Fruit fly (Drosophila melanogaster) whole organism, prepupa: ENCODE results near the gene Rbfox1.

ENCODE experiments used
- Blimp-1 ChIP-seq: fragments of 200-800 bp; sonication (Bioruptor generic); optimal IDR thresholded peaks from 3 replicates; lab custom pipeline; 2017; ENCODE audit warnings: missing biosample characterization, missing genetic modification characterization, mild to moderate bottlenecking, moderate library complexity, missing genetic modification reagents
- CG10631 ChIP-seq: fragments of 200-800 bp; sonication (Bioruptor generic); optimal IDR thresholded peaks from 2 replicates; lab custom pipeline; 2016; ENCODE audit warnings: missing biosample characterization, missing genetic modification characterization
- CG10669 ChIP-seq: fragments of 200-800 bp; sonication (Bioruptor generic); optimal IDR thresholded peaks from 3 replicates; lab custom pipeline; 2018; ENCODE audit warnings: missing biosample characterization, mild to moderate bottlenecking, missing genetic modification characterization, moderate library complexity
- CG11902 ChIP-seq: fragments of 200-800 bp; sonication (Bioruptor generic); optimal IDR thresholded peaks from 3 replicates; lab custom pipeline; 2016; ENCODE audit warnings: missing biosample characterization, missing genetic modification characterization
- CG1621 ChIP-seq: fragments of 200-800 bp; sonication (Bioruptor generic); optimal IDR thresholded peaks from 3 replicates; lab custom pipeline; 2018; ENCODE audit warnings: missing biosample characterization, mild to moderate bottlenecking, missing genetic modification characterization
- CG16779 ChIP-seq: fragments of 200-800 bp; sonication (Bioruptor generic); optimal IDR thresholded peaks from 3 replicates; lab custom pipeline; 2017; ENCODE audit warnings: missing biosample characterization, mild to moderate bottlenecking, missing genetic modification characterization
- CG3032 ChIP-seq: fragments of 200-800 bp; optimal IDR thresholded peaks from 2 replicates; lab custom pipeline; 2019; ENCODE audit warnings: missing biosample characterization, mild to moderate bottlenecking, missing genetic modification characterization, moderate library complexity
- CG31627 ChIP-seq: fragments of 200-800 bp; sonication (Bioruptor generic); optimal IDR thresholded peaks from 3 replicates; lab custom pipeline; 2016; ENCODE audit warnings: missing biosample characterization, missing genetic modification characterization
- CG32006 ChIP-seq: fragments of 200-800 bp; sonication (Bioruptor generic); optimal IDR thresholded peaks from 3 replicates; lab custom pipeline; 2017; ENCODE audit warnings: missing biosample characterization, mild to moderate bottlenecking, missing genetic modification characterization
- CG3919 ChIP-seq: fragments of 200-800 bp; sonication (Bioruptor generic); optimal IDR thresholded peaks from 3 replicates; lab custom pipeline; 2016; ENCODE audit warnings: missing biosample characterization, missing genetic modification characterization
- CG6163 ChIP-seq: fragments of 200-800 bp; sonication (Bioruptor generic); IDR thresholded peaks from 3 replicates; pipeline ENCODE4 v1.3.6; 2022; ENCODE audit warnings: missing biosample characterization, missing genetic modification characterization
- CG6808 ChIP-seq: fragments of 200-800 bp; sonication (Bioruptor generic); optimal IDR thresholded peaks from 3 replicates; lab custom pipeline; 2017; ENCODE audit warnings: missing biosample characterization, missing genetic modification characterization, mild to moderate bottlenecking, moderate library complexity, missing genetic modification reagents
- CG6854 ChIP-seq: fragments of 200-800 bp; sonication (Bioruptor generic); optimal IDR thresholded peaks from 2 replicates; lab custom pipeline; 2017; ENCODE audit warnings: missing biosample characterization, mild to moderate bottlenecking, missing genetic modification characterization
- CG8119 ChIP-seq: fragments of 200-800 bp; sonication (Bioruptor generic); IDR thresholded peaks from 3 replicates; pipeline ENCODE4 v1.3.6; 2022; ENCODE audit warnings: missing biosample characterization, missing genetic modification characterization
- CG8632 ChIP-seq: fragments of 200-800 bp; sonication (Bioruptor generic); optimal IDR thresholded peaks from 3 replicates; lab custom pipeline; 2016; ENCODE audit warnings: missing biosample characterization, missing genetic modification characterization
- Eip78C ChIP-seq: fragments of 200-800 bp; sonication (Bioruptor generic); peaks from one replicate; lab custom pipeline; 2016; ENCODE audit warnings: missing biosample characterization, missing genetic modification characterization
- Ets21C ChIP-seq: fragments of 200-800 bp; sonication (Bioruptor generic); optimal IDR thresholded peaks from 3 replicates; lab custom pipeline; 2016; ENCODE audit warnings: missing biosample characterization, missing genetic modification characterization
- Ets96B ChIP-seq: fragments of 200-800 bp; optimal IDR thresholded peaks from 2 replicates; lab custom pipeline; 2019; ENCODE audit warnings: missing biosample characterization, mild to moderate bottlenecking, missing genetic modification characterization, moderate library complexity
- Hr39 ChIP-seq: fragments of 200-800 bp; sonication (Bioruptor generic); optimal IDR thresholded peaks from 2 replicates; lab custom pipeline; 2016; ENCODE audit warnings: missing biosample characterization, missing genetic modification characterization
- Hr4 ChIP-seq: fragments of 200-800 bp; sonication (Bioruptor generic); optimal IDR thresholded peaks from 3 replicates; lab custom pipeline; 2016; ENCODE audit warnings: missing biosample characterization, missing genetic modification characterization
- Met ChIP-seq: fragments of 200-800 bp; sonication (Bioruptor generic); optimal IDR thresholded peaks from 3 replicates; lab custom pipeline; 2016; ENCODE audit warnings: missing biosample characterization, missing genetic modification characterization
- OdsH ChIP-seq: fragments of 200-800 bp; sonication (Bioruptor generic); optimal IDR thresholded peaks from 3 replicates; lab custom pipeline; 2016; ENCODE audit warnings: missing biosample characterization, missing genetic modification characterization
- Smox ChIP-seq: fragments of 200-800 bp; sonication (Bioruptor generic); optimal IDR thresholded peaks from 3 replicates; lab custom pipeline; 2016; ENCODE audit warnings: missing biosample characterization, missing genetic modification characterization
- Sox102F ChIP-seq: fragments of 200-800 bp; sonication (Bioruptor generic); optimal IDR thresholded peaks from 2 replicates; lab custom pipeline; 2016; ENCODE audit warnings: missing biosample characterization, mild to moderate bottlenecking, missing genetic modification characterization
- Sox15 ChIP-seq: fragments of 200-800 bp; sonication (Bioruptor generic); optimal IDR thresholded peaks from 3 replicates; lab custom pipeline; 2016; ENCODE audit warnings: missing biosample characterization, missing genetic modification characterization
- achi ChIP-seq: fragments of 200-800 bp; sonication (Bioruptor generic); optimal IDR thresholded peaks from 3 replicates; lab custom pipeline; 2016; ENCODE audit warnings: missing biosample characterization, missing genetic modification characterization
- acj6 ChIP-seq: fragments of 200-800 bp; sonication (Bioruptor generic); optimal IDR thresholded peaks from 3 replicates; lab custom pipeline; 2016; ENCODE audit warnings: missing biosample characterization, missing genetic modification characterization
- cyc ChIP-seq: fragments of 200-800 bp; sonication (Bioruptor generic); optimal IDR thresholded peaks from 3 replicates; lab custom pipeline; 2016; ENCODE audit warnings: missing biosample characterization, missing genetic modification characterization
- dac ChIP-seq: fragments of 200-800 bp; sonication (Bioruptor generic); optimal IDR thresholded peaks from 2 replicates; lab custom pipeline; 2017; ENCODE audit warnings: missing biosample characterization, mild to moderate bottlenecking, missing genetic modification characterization
- dsx ChIP-seq: fragments of 200-800 bp; optimal IDR thresholded peaks from 3 replicates; lab custom pipeline; 2019; ENCODE audit warnings: missing biosample characterization, mild to moderate bottlenecking, missing genetic modification characterization, moderate library complexity; ENCODE audit not compliant: poor library complexity, severe bottlenecking
- eg ChIP-seq: fragments of 200-800 bp; sonication (Bioruptor generic); IDR thresholded peaks from 3 replicates; pipeline ENCODE4 v1.3.6; 2022; ENCODE audit warnings: missing biosample characterization, missing genetic modification characterization
- esn ChIP-seq: fragments of 200-800 bp; sonication (Bioruptor generic); optimal IDR thresholded peaks from 2 replicates; lab custom pipeline; 2016; ENCODE audit warnings: missing biosample characterization, mild to moderate bottlenecking, missing genetic modification characterization, moderate library complexity
- fd59A ChIP-seq: fragments of 200-800 bp; sonication (Bioruptor generic); optimal IDR thresholded peaks from 2 replicates; lab custom pipeline; 2017; ENCODE audit warnings: missing biosample characterization, mild to moderate bottlenecking, missing genetic modification characterization, missing genetic modification reagents
- fkh ChIP-seq: fragments of 200-800 bp; sonication (Bioruptor generic); optimal IDR thresholded peaks from 3 replicates; lab custom pipeline; 2017; ENCODE audit warnings: missing biosample characterization, mild to moderate bottlenecking, missing genetic modification characterization, moderate library complexity
- lz ChIP-seq: fragments of 200-800 bp; sonication (Bioruptor generic); optimal IDR thresholded peaks from 3 replicates; lab custom pipeline; 2016; ENCODE audit warnings: missing biosample characterization, missing genetic modification characterization
- net ChIP-seq: fragments of 200-800 bp; sonication (Bioruptor generic); optimal IDR thresholded peaks from 3 replicates; lab custom pipeline; 2016; ENCODE audit warnings: missing biosample characterization, missing genetic modification characterization
- salr ChIP-seq, 2 experiments: fragments of 200-800 bp; sonication (Bioruptor generic); optimal IDR thresholded peaks; 3 replicates each; lab custom pipeline; 2016 to 2018; ENCODE audit warnings: missing biosample characterization in 2 of 2, missing genetic modification characterization in 2 of 2, mild to moderate bottlenecking in 1 of 2
- spab ChIP-seq: fragments of 200-800 bp; sonication (Bioruptor generic); optimal IDR thresholded peaks from 2 replicates; lab custom pipeline; 2017; ENCODE audit warnings: missing biosample characterization, mild to moderate bottlenecking, missing genetic modification characterization, missing genetic modification reagents
- ss ChIP-seq, 2 experiments: fragments of 200-800 bp; sonication (Bioruptor generic); optimal IDR thresholded peaks; 2 replicates in 1 of 2; 3 replicates in 1 of 2; lab custom pipeline; 2017 to 2018; ENCODE audit warnings: mild to moderate bottlenecking in 2 of 2, missing biosample characterization in 2 of 2, missing genetic modification characterization in 2 of 2, moderate library complexity in 1 of 2
- svp ChIP-seq: fragments of 200-800 bp; sonication (Bioruptor generic); peaks from one replicate; lab custom pipeline; 2016; ENCODE audit warnings: missing biosample characterization, missing genetic modification characterization
- topi ChIP-seq: fragments of 200-800 bp; sonication (Bioruptor generic); optimal IDR thresholded peaks from 3 replicates; lab custom pipeline; 2016; ENCODE audit warnings: missing biosample characterization, missing genetic modification characterization
- vri ChIP-seq: fragments of 200-800 bp; sonication (Bioruptor generic); optimal IDR thresholded peaks from 3 replicates; lab custom pipeline; 2016; ENCODE audit warnings: missing biosample characterization, mild to moderate bottlenecking, missing genetic modification characterization

Rbfox1 gene

dm6 chr3L:10515785-10516706 lies 34.8 kb downstream of the Rbfox1 start:
- peak; percentile 91 for TF ChIP-seq Blimp-1
- TF ChIP-seq Sox102F (GFP tag; lab: Kevin White, UChicago): peak; percentile 19
- no peak for TF ChIP-seq fd59A
- peak; percentile 23 for TF ChIP-seq CG16779 (tag; lab: Kevin White, UChicago)
- peak; percentile 64 for TF ChIP-seq eg (GFP tag; lab: Robert Waterston, UW)
- no peak for TF ChIP-seq net (GFP tag; lab: Kevin White, UChicago)
- peak; percentile 76 for TF ChIP-seq svp (GFP tag; lab: Kevin White, UChicago)
- TF ChIP-seq salr (GFP tag; optimal IDR thresholded peaks at IDR 0.05; lab: Kevin White, UChicago): no peak
- peak; percentile 11 for TF ChIP-seq Ets96B (tag; lab: Kevin White, UChicago)
- peak; percentile 11 for TF ChIP-seq CG6854
- TF ChIP-seq dsx: peak; percentile 9
- TF ChIP-seq Met (GFP tag; lab: Kevin White, UChicago): no peak
- peak; percentile 28 for TF ChIP-seq CG3919 (GFP tag; lab: Kevin White, UChicago)
- TF ChIP-seq dac (GFP tag; lab: Kevin White, UChicago): no peak
- peak; percentile 75 for TF ChIP-seq CG6163 (GFP tag; lab: Robert Waterston, UW)
- peak; percentile 43 for TF ChIP-seq CG1621 (tag; lab: Kevin White, UChicago)
- peak; percentile 20 for TF ChIP-seq CG32006 (GFP tag; lab: Kevin White, UChicago)
- TF ChIP-seq ss (GFP tag; optimal IDR thresholded peaks at IDR 0.05; lab: Kevin White, UChicago): peak in 1 of 2 experiments; percentile 17
- peak; percentile 17 for TF ChIP-seq fkh (GFP tag; lab: Kevin White, UChicago)
- TF ChIP-seq CG8632 (GFP tag; lab: Kevin White, UChicago): no peak
- TF ChIP-seq CG10669 (GFP tag; lab: Kevin White, UChicago): no peak
- no peak for TF ChIP-seq Sox15 (GFP tag; lab: Kevin White, UChicago)
- TF ChIP-seq lz (GFP tag; lab: Kevin White, UChicago): no peak
- peak; percentile 71 for TF ChIP-seq Eip78C (GFP tag; lab: Kevin White, UChicago)
- TF ChIP-seq CG11902 (GFP tag; lab: Kevin White, UChicago): no peak

- TF ChIP-seq Smox (GFP tag; lab: Kevin White, UChicago) (no peak), Sox102F (GFP tag; lab: Kevin White, UChicago) (no peak), achi (GFP tag; lab: Kevin White, UChicago) (peak; percentile 17), CG11902 (GFP tag; lab: Kevin White, UChicago) (peak; percentile 40), esn (GFP tag; lab: Kevin White, UChicago) (peak; percentile 46), Eip78C (GFP tag; lab: Kevin White, UChicago) (peak; percentile 72), spab (GFP tag; lab: Kevin White, UChicago) (peak; percentile 24), lz (GFP tag; lab: Kevin White, UChicago) (peak; percentile 24), CG6163 (GFP tag; lab: Robert Waterston, UW) (no peak; the same call in 2 of the 3 replicates), CG6808 (GFP tag; lab: Kevin White, UChicago) (peak; percentile 9), fd59A (peak; percentile 32), topi (GFP tag; lab: Kevin White, UChicago) (peak; percentile 29), Ets21C (GFP tag; lab: Kevin White, UChicago) (no peak), CG3032 (tag; lab: Kevin White, UChicago) (peak; percentile 13), acj6 (peak; percentile 38), vri (GFP tag; lab: Kevin White, UChicago) (no peak), CG10631 (GFP tag; lab: Kevin White, UChicago) (peak; percentile 30), Sox15 (GFP tag; lab: Kevin White, UChicago) (peak; percentile 9), CG31627 (GFP tag; lab: Kevin White, UChicago) (peak; percentile 29), CG16779 (tag; lab: Kevin White, UChicago) (no peak), svp (GFP tag; lab: Kevin White, UChicago) (peak; percentile 82), CG8119 (GFP tag; lab: Robert Waterston, UW) (no peak), CG32006 (GFP tag; lab: Kevin White, UChicago) (peak; percentile 48), Hr39 (GFP tag; lab: Kevin White, UChicago) (peak; percentile 42), Hr4 (GFP tag; lab: Kevin White, UChicago) (peak; percentile 6), dsx (no peak), cyc (peak; percentile 2), OdsH (GFP tag; lab: Kevin White, UChicago) (peak; percentile 19), Met (GFP tag; lab: Kevin White, UChicago) (peak; percentile 24)
These were observed 35.7 kb downstream of the Rbfox1 start for dm6 chr3L:10516707-10517450.
